Worm (Caenorhabditis elegans) whole organism, L4 larva: ENCODE measurements around the gene Y7A9D.1.
"Not testable (repeated sequence)": the region's sequence is repeated elsewhere in the genome, so short reads cannot be mapped to it uniquely, and the experiment has no call there.

Source experiments
- F26F4.8 ChIP-seq: fragments of 200-800 bp; sonication (Bioruptor generic); conservative IDR thresholded peaks from 2 replicates; pipeline ENCODE4 v1.3.6; 2022; ENCODE audit warnings: missing genetic modification characterization, missing compliant biosample characterization
- F37D6.2 ChIP-seq: sonication (generic microtip); optimal IDR thresholded peaks from 2 replicates; lab custom pipeline; 2016; ENCODE audit warnings: mild to moderate bottlenecking, missing genetic modification characterization, missing compliant biosample characterization
- F44E2.7 ChIP-seq: fragments of 200-800 bp; sonication (Bioruptor generic); IDR thresholded peaks from 2 replicates; pipeline ENCODE4 v2.1.2; 2022; ENCODE audit warnings: missing genetic modification characterization, missing compliant biosample characterization
- F49E8.2 ChIP-seq: sonication (generic microtip); optimal IDR thresholded peaks from 2 replicates; lab custom pipeline; 2016; ENCODE audit warnings: missing compliant biosample characterization, mild to moderate bottlenecking, missing genetic modification characterization, borderline replicate concordance
- T20F7.1 ChIP-seq: fragments of 200-800 bp; sonication (Bioruptor generic); optimal IDR thresholded peaks from 2 replicates; lab custom pipeline; 2018; ENCODE audit warnings: mild to moderate bottlenecking, missing genetic modification characterization, missing compliant biosample characterization
- T26A8.4 ChIP-seq: fragments of 200-800 bp; sonication (Bioruptor generic); IDR thresholded peaks from 2 replicates; pipeline ENCODE4 v1.3.6; 2022; ENCODE audit warnings: missing genetic modification characterization, missing compliant biosample characterization
- Y5F2A.4 ChIP-seq: fragments of 200-800 bp; sonication (Bioruptor generic); optimal IDR thresholded peaks from 2 replicates; lab custom pipeline; 2018; ENCODE audit warnings: mild to moderate bottlenecking, missing genetic modification characterization, missing compliant biosample characterization
- ZK337.2 ChIP-seq: fragments of 200-800 bp; sonication (Bioruptor generic); IDR thresholded peaks from 2 replicates; pipeline ENCODE4 v1.3.6; 2022; ENCODE audit warnings: missing genetic modification reagents, missing genetic modification characterization, missing compliant biosample characterization
- ZK546.5 ChIP-seq, 2 experiments: sonication (generic microtip); optimal IDR thresholded peaks; 2 replicates each; lab custom pipeline; 2017; ENCODE audit warnings: missing biosample characterization in 2 of 2, missing genetic modification characterization in 2 of 2
- aha-1 ChIP-seq: fragments of 150-350 bp; peaks from one replicate; lab custom pipeline; 2014; ENCODE audit warnings: missing biosample characterization, missing genetic modification characterization
- ama-1 ChIP-seq: fragments of 150-350 bp; optimal IDR thresholded peaks from 2 replicates; lab custom pipeline; 2014; ENCODE audit warnings: inconsistent platforms, mixed read lengths
- ctbp-1 ChIP-seq: fragments of 200-800 bp; sonication (Bioruptor generic); IDR thresholded peaks from 2 replicates; pipeline ENCODE4 v1.3.6; 2022; ENCODE audit warnings: missing genetic modification reagents, missing genetic modification characterization, missing compliant biosample characterization
- dmd-8 ChIP-seq: fragments of 200-800 bp; sonication (Bioruptor generic); IDR thresholded peaks from 2 replicates; pipeline ENCODE4 v1.3.6; 2022; ENCODE audit warnings: missing genetic modification characterization, missing compliant biosample characterization
- dmd-9 ChIP-seq: fragments of 200-800 bp; sonication (Bioruptor generic); IDR thresholded peaks from 2 replicates; pipeline ENCODE4 v1.3.6; 2022; ENCODE audit warnings: missing genetic modification reagents, missing genetic modification characterization, missing compliant biosample characterization
- dpl-1 ChIP-seq: fragments of 150-350 bp; optimal IDR thresholded peaks from 2 replicates; lab custom pipeline; 2014; ENCODE audit warnings: missing biosample characterization, missing genetic modification reagents, missing genetic modification characterization
- dve-1 ChIP-seq: sonication (generic microtip); optimal IDR thresholded peaks from 2 replicates; lab custom pipeline; 2017; ENCODE audit warnings: antibody characterized with exemption, mild to moderate bottlenecking, missing genetic modification characterization, missing compliant biosample characterization; ENCODE audit not compliant: insufficient read depth
- hif-1 ChIP-seq, 2 experiments: sonication (generic microtip); optimal IDR thresholded peaks; 2 replicates each; lab custom pipeline; 2016 to 2017; ENCODE audit warnings: missing compliant biosample characterization in 2 of 2, missing genetic modification characterization in 2 of 2, missing genetic modification reagents in 2 of 2, missing genotype in 2 of 2, mild to moderate bottlenecking in 1 of 2
- hlh-11 ChIP-seq: fragments of 200-800 bp; sonication (Bioruptor generic); optimal IDR thresholded peaks from 2 replicates; lab custom pipeline; 2018; ENCODE audit warnings: mild to moderate bottlenecking, missing genetic modification characterization, missing compliant biosample characterization
- hlh-30 ChIP-seq: sonication (generic microtip); optimal IDR thresholded peaks from 2 replicates; lab custom pipeline; 2017; ENCODE audit warnings: antibody characterized with exemption, mild to moderate bottlenecking, missing genetic modification characterization, missing compliant biosample characterization; ENCODE audit not compliant: insufficient read depth
- lim-7 ChIP-seq: fragments of 200-800 bp; sonication (Bioruptor generic); IDR thresholded peaks from 2 replicates; pipeline ENCODE4 v1.3.6; 2022; ENCODE audit warnings: missing genetic modification characterization, missing compliant biosample characterization
- lin-1 ChIP-seq: fragments of 200-800 bp; sonication (Bioruptor generic); IDR thresholded peaks from 2 replicates; pipeline ENCODE4 v1.3.6; 2022; ENCODE audit warnings: missing genetic modification reagents, missing genetic modification characterization, missing compliant biosample characterization
- lsy-2 ChIP-seq, 2 experiments: fragments of 150-350 bp in 1 of 2; sonication (generic microtip) in 1 of 2; optimal IDR thresholded peaks; 2 replicates each; lab custom pipeline; 2014 to 2017; ENCODE audit warnings: missing biosample characterization in 2 of 2, missing genetic modification characterization in 2 of 2
- madf-5 ChIP-seq, 2 experiments: fragments of 200-800 bp; sonication (Bioruptor generic); IDR thresholded peaks; 2 replicates each; pipeline ENCODE4 v1.3.6; 2022; ENCODE audit warnings: missing compliant biosample characterization in 2 of 2, missing genetic modification characterization in 2 of 2
- mes-2 ChIP-seq: sonication (generic microtip); optimal IDR thresholded peaks from 2 replicates; lab custom pipeline; 2016; ENCODE audit warnings: missing genotype, mild to moderate bottlenecking, missing genetic modification characterization, missing compliant biosample characterization; ENCODE audit not compliant: poor library complexity, severe bottlenecking
- mxl-3 ChIP-seq: fragments of 200-800 bp; sonication (Bioruptor generic); optimal IDR thresholded peaks from 2 replicates; lab custom pipeline; 2018; ENCODE audit warnings: mild to moderate bottlenecking, missing genetic modification characterization, missing compliant biosample characterization
- nhr-10 ChIP-seq: fragments of 150-350 bp; optimal IDR thresholded peaks from 2 replicates; lab custom pipeline; 2014; ENCODE audit warnings: missing biosample characterization, missing genetic modification characterization
- nhr-42 ChIP-seq: fragments of 200-800 bp; sonication (Bioruptor generic); IDR thresholded peaks from 2 replicates; pipeline ENCODE4 v1.3.6; 2022; ENCODE audit warnings: missing genetic modification characterization, missing compliant biosample characterization
- nhr-6 ChIP-seq: fragments of 150-350 bp; optimal IDR thresholded peaks from 2 replicates; lab custom pipeline; 2014; ENCODE audit warnings: missing biosample characterization, missing genetic modification characterization
- nhr-77 ChIP-seq: fragments of 150-350 bp; optimal IDR thresholded peaks from 2 replicates; lab custom pipeline; 2014; ENCODE audit warnings: missing biosample characterization, missing genetic modification characterization
- pha-4 ChIP-seq, 2 experiments: fragments of 150-350 bp in 1 of 2; fragments of 200-800 bp in 1 of 2; sonication (Bioruptor generic) in 1 of 2; IDR thresholded peaks in 1 of 2; optimal IDR thresholded peaks in 1 of 2; 2 replicates each; pipeline versions ENCODE4 v1.3.6 to Lab custom; 2014 to 2022; ENCODE audit warnings: missing genetic modification characterization in 2 of 2, missing genetic modification reagents in 2 of 2, missing biosample characterization in 1 of 2, missing compliant biosample characterization in 1 of 2
- php-3 ChIP-seq: fragments of 200-800 bp; sonication (Bioruptor generic); IDR thresholded peaks from 2 replicates; pipeline ENCODE4 v1.3.6; 2022; ENCODE audit warnings: missing genetic modification reagents, missing genetic modification characterization, missing compliant biosample characterization
- skn-1 ChIP-seq: fragments of 150-350 bp; optimal IDR thresholded peaks from 2 replicates; lab custom pipeline; 2014; ENCODE audit warnings: missing biosample characterization, missing genetic modification characterization
- snpc-1.2 ChIP-seq: fragments of 200-800 bp; sonication (Bioruptor generic); IDR thresholded peaks from 2 replicates; pipeline ENCODE4 v1.3.6; 2022; ENCODE audit warnings: missing genetic modification reagents, missing genetic modification characterization, missing compliant biosample characterization
- snpc-4 ChIP-seq: fragments of 150-350 bp; optimal IDR thresholded peaks from 2 replicates; lab custom pipeline; 2014; ENCODE audit warnings: missing biosample characterization, missing genetic modification characterization
- spr-1 ChIP-seq: sonication (generic microtip); optimal IDR thresholded peaks from 2 replicates; lab custom pipeline; 2016; ENCODE audit warnings: mild to moderate bottlenecking, missing genetic modification characterization, missing compliant biosample characterization
- unc-130 ChIP-seq: sonication (generic microtip); optimal IDR thresholded peaks from 2 replicates; lab custom pipeline; 2016; ENCODE audit warnings: missing genetic modification reagents, missing genetic modification characterization, missing compliant biosample characterization
- vab-7 ChIP-seq: fragments of 200-800 bp; sonication (Bioruptor generic); IDR thresholded peaks from 2 replicates; pipeline ENCODE4 v1.3.6; 2022; ENCODE audit warnings: missing genetic modification reagents, missing genetic modification characterization, missing compliant biosample characterization
- zag-1 ChIP-seq: fragments of 150-350 bp; optimal IDR thresholded peaks from 2 replicates; lab custom pipeline; 2014; ENCODE audit warnings: missing biosample characterization, missing genetic modification characterization
- zfp-3 ChIP-seq: fragments of 200-800 bp; sonication (Bioruptor generic); conservative IDR thresholded peaks from 2 replicates; pipeline ENCODE4 v1.3.6; 2022; ENCODE audit warnings: missing genetic modification reagents, missing genetic modification characterization, missing compliant biosample characterization
- zip-2 ChIP-seq: fragments of 150-350 bp; optimal IDR thresholded peaks from 2 replicates; lab custom pipeline; 2014; ENCODE audit warnings: missing biosample characterization, missing genetic modification characterization

Y7A9D.1 gene

ce11 chrIV:16381933-16382591 lies at the start of gene Y7A9D.1 (continued):
- TF ChIP-seq pha-4 (GFP tag; IDR thresholded peaks at IDR 0.05; lab: Robert Waterston, UW): peak; percentile 79
- no peak for TF ChIP-seq pha-4 (tag; optimal IDR thresholded peaks at IDR 0.05; lab: Kevin White, UChicago)
- TF ChIP-seq zfp-3 (GFP tag; lab: Robert Waterston, UW): no peak
- TF ChIP-seq nhr-77: no peak
- TF ChIP-seq lsy-2 (tag; optimal IDR thresholded peaks at IDR 0.05; lab: Kevin White, UChicago): no peak

- TF ChIP-seq snpc-4 (tag; lab: Kevin White, UChicago); zip-2; nhr-10: not testable (repeated sequence)
Measured at ce11 chrIV:16424337-16424736, 42.3 kb upstream of the Y7A9D.1 start, which contains the start of gene Y10G11A.1. TSS of gene Y10G11A.1 (plus strand) at chrIV:16424637.

- TF ChIP-seq zag-1 (no peak), T20F7.1 (GFP tag; lab: Kevin White, UChicago) (no peak), hif-1 (tag; optimal IDR thresholded peaks at IDR 0.05; lab: Kevin White, UChicago) (peak in 1 of 2 experiments; percentile 94), mes-2 (tag; lab: Kevin White, UChicago) (peak; percentile 67), F44E2.7 (GFP tag; lab: Robert Waterston, UW) (no peak), aha-1 (tag; lab: Kevin White, UChicago) (peak; percentile 22)
Measured at ce11 chrIV:16421903-16422557, 40.0 kb upstream of the Y7A9D.1 start.

ce11 chrIV:16415100-16415973 lies 33.3 kb upstream of the Y7A9D.1 start:
- TF ChIP-seq dmd-8 (GFP tag; lab: Robert Waterston, UW): no peak
- no peak for TF ChIP-seq spr-1
- no peak for TF ChIP-seq F26F4.8 (GFP tag; lab: Robert Waterston, UW)
- TF ChIP-seq mxl-3 (GFP tag; lab: Kevin White, UChicago): no peak
- peak; percentile 51 for TF ChIP-seq dve-1 (tag; lab: Kevin White, UChicago)
- TF ChIP-seq dmd-9: peak; percentile 89
- TF ChIP-seq hlh-11 (tag; lab: Kevin White, UChicago): peak; percentile 26
- TF ChIP-seq php-3 (GFP tag; lab: Robert Waterston, UW): no peak
- TF ChIP-seq madf-5 (GFP tag; IDR thresholded peaks at IDR 0.05; lab: Robert Waterston, UW): no peak
- peak; percentile 24; the same call in 1 of the 2 replicates for TF ChIP-seq vab-7 (GFP tag; lab: Robert Waterston, UW)
- TF ChIP-seq ama-1: no peak
- peak; percentile 96 for TF ChIP-seq snpc-1.2 (GFP tag; lab: Robert Waterston, UW)
- no peak for TF ChIP-seq lin-1 (GFP tag; lab: Robert Waterston, UW)
- TF ChIP-seq lim-7 (GFP tag; lab: Robert Waterston, UW): no peak
- TF ChIP-seq hlh-30 (tag; lab: Kevin White, UChicago): peak; percentile 25
- peak; percentile 32 for TF ChIP-seq F37D6.2 (tag; lab: Kevin White, UChicago)
- TF ChIP-seq skn-1 (tag; lab: Kevin White, UChicago): no peak
- peak; percentile 60 for TF ChIP-seq T26A8.4
- peak; percentile 23; the same call in 1 of the 2 replicates for TF ChIP-seq pha-4 (GFP tag; IDR thresholded peaks at IDR 0.05; lab: Robert Waterston, UW)
- no peak for TF ChIP-seq pha-4 (tag; optimal IDR thresholded peaks at IDR 0.05; lab: Kevin White, UChicago)
- TF ChIP-seq nhr-42 (GFP tag; lab: Robert Waterston, UW): 0 out of 2 replicates have a peak, but pooled peaks have one; percentile 67
- TF ChIP-seq zfp-3 (GFP tag; lab: Robert Waterston, UW): 0 out of 2 replicates have a peak, but pooled peaks have one; percentile 50
- peak; percentile 97 for TF ChIP-seq ZK337.2 (GFP tag; lab: Robert Waterston, UW)
- TF ChIP-seq F49E8.2 (tag; lab: Kevin White, UChicago): peak; percentile 84
- peak; percentile 54 for TF ChIP-seq nhr-6 (tag; lab: Kevin White, UChicago)
- TF ChIP-seq ZK546.5 (tag; optimal IDR thresholded peaks at IDR 0.05; lab: Kevin White, UChicago): no peak
- peak; percentile 74 for TF ChIP-seq unc-130 (GFP tag; lab: Kevin White, UChicago)
- no peak for TF ChIP-seq Y5F2A.4 (GFP tag; lab: Kevin White, UChicago)
- peak; percentile 81 for TF ChIP-seq aha-1 (tag; lab: Kevin White, UChicago)
- peak; percentile 95 for TF ChIP-seq dpl-1 (GFP tag; lab: Kevin White, UChicago)
- TF ChIP-seq ctbp-1 (GFP tag; lab: Robert Waterston, UW): 0 out of 2 replicates have a peak, but pooled peaks have one; percentile 11
